ENCODE assay signal across 1 fruit fly cellular context in genomic region chr2L:431629-431984, dm6.
TF ChIP-seq lines count a peak whose summit lies in the region.

No protein-coding gene starts in this region.

TF ChIP-seq in whole organism, embryonic, 481 proteins besides CTCF, POLR2A, EP300 and RAD21 (continued from another document):
- TF ChIP-seq chm (GFP tag; IDR thresholded peaks at IDR 0.05; lab: Robert Waterston, UW) (0 out of 2 replicates have a peak, but pooled peaks have one; percentile 42), D (optimal IDR thresholded peaks at IDR 0.05; lab: Kevin White, UChicago) (peak; percentile 4), D (GFP tag; optimal IDR thresholded peaks at IDR 0.05; lab: Kevin White, UChicago) (no peak), run (tag; optimal IDR thresholded peaks at IDR 0.05; lab: Kevin White, UChicago) (no peak), cg (GFP tag; optimal IDR thresholded peaks at IDR 0.05; lab: Kevin White, UChicago) (peak; percentile 86), gt (GFP tag; IDR thresholded peaks at IDR 0.05; lab: Robert Waterston, UW) (no peak), Eip74EF (GFP tag; optimal IDR thresholded peaks at IDR 0.05; lab: Kevin White, UChicago) (no peak), CG1792 (GFP tag; optimal IDR thresholded peaks at IDR 0.05; lab: Kevin White, UChicago) (no peak), Ravus (GFP tag; IDR thresholded peaks at IDR 0.05; lab: Robert Waterston, UW) (no peak), Adf1 (GFP tag; IDR thresholded peaks at IDR 0.05; lab: Robert Waterston, UW) (peak; percentile 89), tll (GFP tag; optimal IDR thresholded peaks at IDR 0.05; lab: Kevin White, UChicago) (no peak), Nf-YC (tag; optimal IDR thresholded peaks at IDR 0.05; lab: Kevin White, UChicago) (no peak), sd (tag; optimal IDR thresholded peaks at IDR 0.05; lab: Kevin White, UChicago) (peak; percentile 100), slou (GFP tag; optimal IDR thresholded peaks at IDR 0.05; lab: Kevin White, UChicago) (no peak), trem (tag; optimal IDR thresholded peaks at IDR 0.05; lab: Kevin White, UChicago) (no peak), corto (GFP tag; optimal IDR thresholded peaks at IDR 0.05; lab: Kevin White, UChicago) (no peak), pum (GFP tag; optimal IDR thresholded peaks at IDR 0.05; lab: Kevin White, UChicago) (no peak)
